Worm (Caenorhabditis elegans): ENCODE data around the gene srg-47.

srg-47 gene

DNA sequence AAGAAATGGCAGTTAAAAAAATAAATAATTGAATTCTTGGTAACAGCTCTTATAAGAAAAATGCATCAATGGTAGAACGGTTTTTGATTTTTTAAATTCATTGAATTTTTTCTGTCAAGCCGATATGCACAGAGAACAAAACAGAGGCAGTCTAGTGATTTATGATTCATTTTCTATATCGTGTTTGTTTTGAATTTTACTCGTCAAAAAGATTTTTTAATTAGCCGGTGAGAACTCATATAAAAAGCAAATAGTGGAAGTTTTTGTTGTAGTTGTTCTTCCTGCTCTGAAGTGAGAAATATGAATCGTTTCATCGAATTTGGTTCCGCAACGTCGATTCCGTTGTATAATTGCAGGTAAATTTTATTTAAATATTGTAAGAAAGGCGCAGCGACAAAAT lies 3.2 kb upstream of the srg-47 start, which contains the start of gene srt-32:
Gene srt-32, plus strand, starts transcription at position 301 of the 400 bp plus-strand sequence.
- TF ChIP-seq aly-2 (tag; optimal IDR thresholded peaks at IDR 0.05) (no peak), lin-14 (GFP tag; optimal IDR thresholded peaks at IDR 0.05) (no peak)

DNA sequence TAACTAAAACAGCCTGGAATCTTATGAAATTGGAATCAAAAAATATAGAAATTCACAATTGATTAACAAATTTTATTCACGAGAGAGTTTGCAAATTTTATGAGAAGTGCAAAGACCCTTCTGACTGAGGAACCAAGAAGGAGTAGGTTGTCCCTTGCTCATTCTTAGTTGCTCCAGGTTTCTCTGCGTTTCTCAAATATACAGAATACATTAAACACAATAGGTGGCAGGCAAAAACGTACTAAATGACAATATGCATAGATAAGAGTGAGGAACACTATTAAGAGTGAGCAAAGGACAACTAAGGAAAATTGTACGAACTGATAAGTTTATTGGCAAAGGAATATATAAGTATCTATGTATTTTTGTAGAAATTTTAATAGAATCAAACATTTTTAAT lies 2.7 kb upstream of the srg-47 start, which contains the start of gene C53A5.9:
Gene C53A5.9, minus strand, starts transcription at position 101 of the 400 bp plus-strand sequence.
- TF ChIP-seq nhr-90 (tag; optimal IDR thresholded peaks at IDR 0.05; ENCODE audit: poor library complexity) (no peak), efl-1 (optimal IDR thresholded peaks at IDR 0.05) (no peak), efl-1 (GFP tag; optimal IDR thresholded peaks at IDR 0.05 in 1 of 2) (peak in 1 of 2 experiments; percentile 14)

DNA sequence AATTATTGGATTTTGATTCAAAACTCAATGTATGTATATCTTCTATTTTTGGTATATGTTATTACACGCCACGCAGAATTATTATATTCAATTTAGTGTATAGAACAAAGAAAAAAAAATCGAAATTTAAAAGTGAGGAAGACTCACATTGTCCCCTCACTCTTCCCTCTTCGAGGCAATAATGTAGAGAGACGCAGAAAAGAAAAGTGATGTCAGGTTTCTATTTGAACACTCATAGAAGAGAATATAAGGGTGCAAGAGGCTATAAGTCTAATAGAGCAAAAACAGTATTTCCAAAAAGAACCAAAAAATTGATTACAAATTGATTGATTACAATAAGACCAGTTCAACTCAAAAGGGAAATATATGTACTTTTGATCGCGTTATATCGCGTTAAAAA lies 7.6 kb downstream of the srg-47 start:
- no peak for TF ChIP-seq sox-4 (tag; optimal IDR thresholded peaks at IDR 0.05)
- TF ChIP-seq ceh-63 (GFP tag; optimal IDR thresholded peaks at IDR 0.05): no peak
- peak; percentile 17 for TF ChIP-seq mep-1 (tag; optimal IDR thresholded peaks at IDR 0.05)
- peak; percentile 71 for TF ChIP-seq blmp-1 (tag; optimal IDR thresholded peaks at IDR 0.05)
- TF ChIP-seq efl-1 (optimal IDR thresholded peaks at IDR 0.05): no peak
- TF ChIP-seq efl-1 (GFP tag; optimal IDR thresholded peaks at IDR 0.05 in 1 of 2): peak in 1 of 2 experiments; percentile 10
- TF ChIP-seq ceh-8 (GFP tag; optimal IDR thresholded peaks at IDR 0.05): no peak
- no peak for TF ChIP-seq vab-15 (tag; optimal IDR thresholded peaks at IDR 0.05)
- TF ChIP-seq tlp-1 (tag; optimal IDR thresholded peaks at IDR 0.05): no peak

ce11 chrV:14546569-14546968 lies 9.5 kb downstream of the srg-47 start, which contains the start of gene C53A5.13:
TSS of gene C53A5.13 (plus strand) at chrV:14546869.
- TF ChIP-seq alr-1 (tag; optimal IDR thresholded peaks at IDR 0.05; ENCODE audit: borderline replicate concordance) (no peak), blmp-1 (tag; optimal IDR thresholded peaks at IDR 0.05) (peak; percentile 60), aha-1 (tag; optimal IDR thresholded peaks at IDR 0.05) (no peak), unc-30 (tag; optimal IDR thresholded peaks at IDR 0.05) (no peak), efl-3 (GFP tag; optimal IDR thresholded peaks at IDR 0.05) (no peak), rnt-1 (tag; optimal IDR thresholded peaks at IDR 0.05) (no peak), swsn-7 (tag; optimal IDR thresholded peaks at IDR 0.05) (no peak), nhr-85 (tag) (peak; percentile 58)

DNA sequence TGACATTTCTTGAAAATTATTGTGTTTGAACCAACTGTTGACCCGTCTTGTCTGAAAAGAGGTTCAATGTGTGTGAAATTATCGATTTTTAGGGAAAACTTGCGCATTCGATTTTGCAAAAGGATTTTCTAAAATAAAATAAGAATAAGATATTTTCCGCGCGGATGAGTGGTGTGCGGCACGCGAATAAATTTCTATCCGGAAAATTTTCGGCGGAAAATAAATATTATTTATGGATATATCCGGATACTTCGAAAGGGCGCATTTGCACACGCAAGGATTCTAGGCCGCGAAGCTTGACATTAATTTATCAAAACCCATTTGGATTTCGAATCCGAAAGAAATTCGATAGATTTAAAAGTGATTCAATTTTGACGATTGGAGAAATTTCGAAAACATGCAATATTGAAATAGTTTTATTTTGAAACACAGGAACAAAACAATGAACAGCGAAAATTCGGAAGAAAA lies 10.2 kb downstream of the srg-47 start, which contains the start of gene rike-1:
Gene rike-1, minus strand, starts transcription at position 51 of the 468 bp plus-strand sequence.
- peak; percentile 15 for TF ChIP-seq fkh-8 (tag; optimal IDR thresholded peaks at IDR 0.05)
- peak; percentile 42 for TF ChIP-seq nhr-71 (tag; optimal IDR thresholded peaks at IDR 0.05)
- TF ChIP-seq fkh-4 (tag; optimal IDR thresholded peaks at IDR 0.05; ENCODE audit: borderline replicate concordance): no peak
- no peak for TF ChIP-seq nhr-84 (tag; optimal IDR thresholded peaks at IDR 0.05)
- no peak for TF ChIP-seq ceh-90 (tag; optimal IDR thresholded peaks at IDR 0.05)
- TF ChIP-seq hpl-2 (GFP tag; optimal IDR thresholded peaks at IDR 0.05): no peak
- no peak for TF ChIP-seq hlh-4 (tag; optimal IDR thresholded peaks at IDR 0.05)
- TF ChIP-seq fkh-10 (GFP tag; optimal IDR thresholded peaks at IDR 0.05): no peak
- no peak for TF ChIP-seq Y116A8C.19 (tag; optimal IDR thresholded peaks at IDR 0.05; ENCODE audit: borderline replicate concordance)
- TF ChIP-seq lsy-2 (tag; optimal IDR thresholded peaks at IDR 0.05): peak in 1 of 2 experiments; percentile 56
- TF ChIP-seq nhr-77 (tag; optimal IDR thresholded peaks at IDR 0.05): no peak
- TF ChIP-seq swsn-7 (tag; optimal IDR thresholded peaks at IDR 0.05): no peak
- TF ChIP-seq aly-2 (tag; optimal IDR thresholded peaks at IDR 0.05): no peak
- TF ChIP-seq unc-30 (tag; optimal IDR thresholded peaks at IDR 0.05): no peak
- TF ChIP-seq hlh-17 (GFP tag; optimal IDR thresholded peaks at IDR 0.05; ENCODE audit: borderline replicate concordance): no peak
- TF ChIP-seq ceh-82 (tag; optimal IDR thresholded peaks at IDR 0.05): no peak
- no peak for TF ChIP-seq tlp-1 (tag; optimal IDR thresholded peaks at IDR 0.05)
- no peak for TF ChIP-seq skn-1 (tag; optimal IDR thresholded peaks at IDR 0.05)
- no peak for TF ChIP-seq pax-3 (tag; optimal IDR thresholded peaks at IDR 0.05)
- TF ChIP-seq ceh-63 (GFP tag; optimal IDR thresholded peaks at IDR 0.05): no peak
- no peak for TF ChIP-seq xbp-1 (tag; optimal IDR thresholded peaks at IDR 0.05)
- TF ChIP-seq nhr-76 (tag; optimal IDR thresholded peaks at IDR 0.05): no peak
- TF ChIP-seq snpc-4 (tag; optimal IDR thresholded peaks at IDR 0.05): no peak
- no peak for TF ChIP-seq nhr-28 (tag; optimal IDR thresholded peaks at IDR 0.05)
- no peak for TF ChIP-seq ama-1 (optimal IDR thresholded peaks at IDR 0.05)
- TF ChIP-seq mdl-1 (tag; optimal IDR thresholded peaks at IDR 0.05): no peak
- TF ChIP-seq C16A3.4 (tag; optimal IDR thresholded peaks at IDR 0.05): no peak
- TF ChIP-seq rnt-1 (tag; optimal IDR thresholded peaks at IDR 0.05): no peak
- TF ChIP-seq ets-5 (GFP tag; IDR thresholded peaks at IDR 0.05): no peak
- TF ChIP-seq alr-1 (tag; optimal IDR thresholded peaks at IDR 0.05; ENCODE audit: borderline replicate concordance): no peak
- TF ChIP-seq blmp-1 (tag; optimal IDR thresholded peaks at IDR 0.05): peak; percentile 52
- no peak for TF ChIP-seq fos-1 (tag; optimal IDR thresholded peaks at IDR 0.05)
- no peak for TF ChIP-seq nhr-12 (tag; optimal IDR thresholded peaks at IDR 0.05)
- TF ChIP-seq isw-1 (GFP tag; IDR thresholded peaks at IDR 0.05): no peak
